Fruit fly (Drosophila melanogaster) whole organism, prepupa: Measurements from ENCODE around the gene Rab23.

Experiments used
- Blimp-1 ChIP-seq: fragments of 200-800 bp; sonication (Bioruptor generic); optimal IDR thresholded peaks from 3 replicates; lab custom pipeline; 2017; ENCODE audit warnings: missing biosample characterization, missing genetic modification characterization, mild to moderate bottlenecking, moderate library complexity, missing genetic modification reagents
- CG10669 ChIP-seq: fragments of 200-800 bp; sonication (Bioruptor generic); optimal IDR thresholded peaks from 3 replicates; lab custom pipeline; 2018; ENCODE audit warnings: missing biosample characterization, mild to moderate bottlenecking, missing genetic modification characterization, moderate library complexity
- CG11762 ChIP-seq: fragments of 200-800 bp; sonication (Bioruptor generic); optimal IDR thresholded peaks from 3 replicates; lab custom pipeline; 2016; ENCODE audit warnings: missing biosample characterization, missing genetic modification characterization; ENCODE audit not compliant: insufficient read depth
- CG11902 ChIP-seq: fragments of 200-800 bp; sonication (Bioruptor generic); optimal IDR thresholded peaks from 3 replicates; lab custom pipeline; 2016; ENCODE audit warnings: missing biosample characterization, missing genetic modification characterization
- CG15336 ChIP-seq: fragments of 200-800 bp; sonication (Bioruptor generic); IDR thresholded peaks from 2 replicates; pipeline ENCODE4 v1.3.6; 2022; ENCODE audit warnings: missing biosample characterization, missing genetic modification characterization
- CG1621 ChIP-seq: fragments of 200-800 bp; sonication (Bioruptor generic); optimal IDR thresholded peaks from 3 replicates; lab custom pipeline; 2018; ENCODE audit warnings: missing biosample characterization, mild to moderate bottlenecking, missing genetic modification characterization
- CG3032 ChIP-seq: fragments of 200-800 bp; optimal IDR thresholded peaks from 2 replicates; lab custom pipeline; 2019; ENCODE audit warnings: missing biosample characterization, mild to moderate bottlenecking, missing genetic modification characterization, moderate library complexity
- CG31627 ChIP-seq: fragments of 200-800 bp; sonication (Bioruptor generic); optimal IDR thresholded peaks from 3 replicates; lab custom pipeline; 2016; ENCODE audit warnings: missing biosample characterization, missing genetic modification characterization
- CG3919 ChIP-seq: fragments of 200-800 bp; sonication (Bioruptor generic); optimal IDR thresholded peaks from 3 replicates; lab custom pipeline; 2016; ENCODE audit warnings: missing biosample characterization, missing genetic modification characterization
- CG4318 ChIP-seq: fragments of 200-800 bp; sonication (Bioruptor generic); optimal IDR thresholded peaks from 3 replicates; lab custom pipeline; 2017; ENCODE audit warnings: missing biosample characterization, mild to moderate bottlenecking, missing genetic modification characterization
- CG6163 ChIP-seq: fragments of 200-800 bp; sonication (Bioruptor generic); IDR thresholded peaks from 3 replicates; pipeline ENCODE4 v1.3.6; 2022; ENCODE audit warnings: missing biosample characterization, missing genetic modification characterization
- CG6276 ChIP-seq: fragments of 200-800 bp; sonication (Bioruptor generic); optimal IDR thresholded peaks from 2 replicates; lab custom pipeline; 2017; ENCODE audit warnings: missing biosample characterization, mild to moderate bottlenecking, missing genetic modification characterization
- CG6792 ChIP-seq: fragments of 200-800 bp; sonication (Bioruptor generic); optimal IDR thresholded peaks from 3 replicates; lab custom pipeline; 2016; ENCODE audit warnings: missing biosample characterization, missing genetic modification characterization
- CG6854 ChIP-seq: fragments of 200-800 bp; sonication (Bioruptor generic); optimal IDR thresholded peaks from 2 replicates; lab custom pipeline; 2017; ENCODE audit warnings: missing biosample characterization, mild to moderate bottlenecking, missing genetic modification characterization
- CG7368 ChIP-seq: fragments of 200-800 bp; sonication (Bioruptor generic); optimal IDR thresholded peaks from 3 replicates; lab custom pipeline; 2016; ENCODE audit warnings: missing biosample characterization, missing genetic modification characterization
- CG8119 ChIP-seq: fragments of 200-800 bp; sonication (Bioruptor generic); IDR thresholded peaks from 3 replicates; pipeline ENCODE4 v1.3.6; 2022; ENCODE audit warnings: missing biosample characterization, missing genetic modification characterization
- CG8319 ChIP-seq: fragments of 200-800 bp; sonication (Bioruptor generic); optimal IDR thresholded peaks from 3 replicates; lab custom pipeline; 2016; ENCODE audit warnings: missing biosample characterization, missing genetic modification characterization
- CG8632 ChIP-seq: fragments of 200-800 bp; sonication (Bioruptor generic); optimal IDR thresholded peaks from 3 replicates; lab custom pipeline; 2016; ENCODE audit warnings: missing biosample characterization, missing genetic modification characterization
- Eip75B ChIP-seq: fragments of 200-800 bp; sonication (Bioruptor generic); optimal IDR thresholded peaks from 3 replicates; lab custom pipeline; 2016; ENCODE audit warnings: missing biosample characterization, missing genetic modification characterization
- Eip78C ChIP-seq: fragments of 200-800 bp; sonication (Bioruptor generic); peaks from one replicate; lab custom pipeline; 2016; ENCODE audit warnings: missing biosample characterization, missing genetic modification characterization
- Eip93F ChIP-seq: fragments of 200-800 bp; sonication (Bioruptor generic); optimal IDR thresholded peaks from 2 replicates; lab custom pipeline; 2016; ENCODE audit warnings: missing biosample characterization, mild to moderate bottlenecking, missing genetic modification characterization
- Ets21C ChIP-seq: fragments of 200-800 bp; sonication (Bioruptor generic); optimal IDR thresholded peaks from 3 replicates; lab custom pipeline; 2016; ENCODE audit warnings: missing biosample characterization, missing genetic modification characterization
- Ets96B ChIP-seq: fragments of 200-800 bp; optimal IDR thresholded peaks from 2 replicates; lab custom pipeline; 2019; ENCODE audit warnings: missing biosample characterization, mild to moderate bottlenecking, missing genetic modification characterization, moderate library complexity
- Gug ChIP-seq: fragments of 200-800 bp; sonication (Bioruptor generic); IDR thresholded peaks from 2 replicates; pipeline ENCODE4 v1.3.6; 2022; ENCODE audit warnings: missing biosample characterization, missing genetic modification characterization
- Hr38 ChIP-seq: sonication (Bioruptor generic); optimal IDR thresholded peaks from 2 replicates; lab custom pipeline; 2016; ENCODE audit warnings: missing biosample characterization, missing genetic modification characterization
- Hr39 ChIP-seq: fragments of 200-800 bp; sonication (Bioruptor generic); optimal IDR thresholded peaks from 2 replicates; lab custom pipeline; 2016; ENCODE audit warnings: missing biosample characterization, missing genetic modification characterization
- Hr4 ChIP-seq: fragments of 200-800 bp; sonication (Bioruptor generic); optimal IDR thresholded peaks from 3 replicates; lab custom pipeline; 2016; ENCODE audit warnings: missing biosample characterization, missing genetic modification characterization
- Met ChIP-seq: fragments of 200-800 bp; sonication (Bioruptor generic); optimal IDR thresholded peaks from 3 replicates; lab custom pipeline; 2016; ENCODE audit warnings: missing biosample characterization, missing genetic modification characterization
- OdsH ChIP-seq: fragments of 200-800 bp; sonication (Bioruptor generic); optimal IDR thresholded peaks from 3 replicates; lab custom pipeline; 2016; ENCODE audit warnings: missing biosample characterization, missing genetic modification characterization
- Smox ChIP-seq: fragments of 200-800 bp; sonication (Bioruptor generic); optimal IDR thresholded peaks from 3 replicates; lab custom pipeline; 2016; ENCODE audit warnings: missing biosample characterization, missing genetic modification characterization
- Sox102F ChIP-seq: fragments of 200-800 bp; sonication (Bioruptor generic); optimal IDR thresholded peaks from 2 replicates; lab custom pipeline; 2016; ENCODE audit warnings: missing biosample characterization, mild to moderate bottlenecking, missing genetic modification characterization
- Sox15 ChIP-seq: fragments of 200-800 bp; sonication (Bioruptor generic); optimal IDR thresholded peaks from 3 replicates; lab custom pipeline; 2016; ENCODE audit warnings: missing biosample characterization, missing genetic modification characterization
- achi ChIP-seq: fragments of 200-800 bp; sonication (Bioruptor generic); optimal IDR thresholded peaks from 3 replicates; lab custom pipeline; 2016; ENCODE audit warnings: missing biosample characterization, missing genetic modification characterization
- acj6 ChIP-seq: fragments of 200-800 bp; sonication (Bioruptor generic); optimal IDR thresholded peaks from 3 replicates; lab custom pipeline; 2016; ENCODE audit warnings: missing biosample characterization, missing genetic modification characterization
- cyc ChIP-seq: fragments of 200-800 bp; sonication (Bioruptor generic); optimal IDR thresholded peaks from 3 replicates; lab custom pipeline; 2016; ENCODE audit warnings: missing biosample characterization, missing genetic modification characterization
- dsx ChIP-seq: fragments of 200-800 bp; optimal IDR thresholded peaks from 3 replicates; lab custom pipeline; 2019; ENCODE audit warnings: missing biosample characterization, mild to moderate bottlenecking, missing genetic modification characterization, moderate library complexity; ENCODE audit not compliant: poor library complexity, severe bottlenecking
- eg ChIP-seq: fragments of 200-800 bp; sonication (Bioruptor generic); IDR thresholded peaks from 3 replicates; pipeline ENCODE4 v1.3.6; 2022; ENCODE audit warnings: missing biosample characterization, missing genetic modification characterization
- esn ChIP-seq: fragments of 200-800 bp; sonication (Bioruptor generic); optimal IDR thresholded peaks from 2 replicates; lab custom pipeline; 2016; ENCODE audit warnings: missing biosample characterization, mild to moderate bottlenecking, missing genetic modification characterization, moderate library complexity
- fd59A ChIP-seq: fragments of 200-800 bp; sonication (Bioruptor generic); optimal IDR thresholded peaks from 2 replicates; lab custom pipeline; 2017; ENCODE audit warnings: missing biosample characterization, mild to moderate bottlenecking, missing genetic modification characterization, missing genetic modification reagents
- fd85E ChIP-seq: fragments of 200-800 bp; sonication (Bioruptor generic); optimal IDR thresholded peaks from 3 replicates; lab custom pipeline; 2016; ENCODE audit warnings: missing biosample characterization, missing genetic modification characterization
- fkh ChIP-seq: fragments of 200-800 bp; sonication (Bioruptor generic); optimal IDR thresholded peaks from 3 replicates; lab custom pipeline; 2017; ENCODE audit warnings: missing biosample characterization, mild to moderate bottlenecking, missing genetic modification characterization, moderate library complexity
- lz ChIP-seq: fragments of 200-800 bp; sonication (Bioruptor generic); optimal IDR thresholded peaks from 3 replicates; lab custom pipeline; 2016; ENCODE audit warnings: missing biosample characterization, missing genetic modification characterization
- net ChIP-seq: fragments of 200-800 bp; sonication (Bioruptor generic); optimal IDR thresholded peaks from 3 replicates; lab custom pipeline; 2016; ENCODE audit warnings: missing biosample characterization, missing genetic modification characterization
- salr ChIP-seq, 2 experiments: fragments of 200-800 bp; sonication (Bioruptor generic); optimal IDR thresholded peaks; 3 replicates each; lab custom pipeline; 2016 to 2018; ENCODE audit warnings: missing biosample characterization in 2 of 2, missing genetic modification characterization in 2 of 2, mild to moderate bottlenecking in 1 of 2
- spab ChIP-seq: fragments of 200-800 bp; sonication (Bioruptor generic); optimal IDR thresholded peaks from 2 replicates; lab custom pipeline; 2017; ENCODE audit warnings: missing biosample characterization, mild to moderate bottlenecking, missing genetic modification characterization, missing genetic modification reagents
- ss ChIP-seq, 2 experiments: fragments of 200-800 bp; sonication (Bioruptor generic); optimal IDR thresholded peaks; 2 replicates in 1 of 2; 3 replicates in 1 of 2; lab custom pipeline; 2017 to 2018; ENCODE audit warnings: mild to moderate bottlenecking in 2 of 2, missing biosample characterization in 2 of 2, missing genetic modification characterization in 2 of 2, moderate library complexity in 1 of 2
- svp ChIP-seq: fragments of 200-800 bp; sonication (Bioruptor generic); peaks from one replicate; lab custom pipeline; 2016; ENCODE audit warnings: missing biosample characterization, missing genetic modification characterization
- vri ChIP-seq: fragments of 200-800 bp; sonication (Bioruptor generic); optimal IDR thresholded peaks from 3 replicates; lab custom pipeline; 2016; ENCODE audit warnings: missing biosample characterization, mild to moderate bottlenecking, missing genetic modification characterization

The Rab23 gene

DNA sequence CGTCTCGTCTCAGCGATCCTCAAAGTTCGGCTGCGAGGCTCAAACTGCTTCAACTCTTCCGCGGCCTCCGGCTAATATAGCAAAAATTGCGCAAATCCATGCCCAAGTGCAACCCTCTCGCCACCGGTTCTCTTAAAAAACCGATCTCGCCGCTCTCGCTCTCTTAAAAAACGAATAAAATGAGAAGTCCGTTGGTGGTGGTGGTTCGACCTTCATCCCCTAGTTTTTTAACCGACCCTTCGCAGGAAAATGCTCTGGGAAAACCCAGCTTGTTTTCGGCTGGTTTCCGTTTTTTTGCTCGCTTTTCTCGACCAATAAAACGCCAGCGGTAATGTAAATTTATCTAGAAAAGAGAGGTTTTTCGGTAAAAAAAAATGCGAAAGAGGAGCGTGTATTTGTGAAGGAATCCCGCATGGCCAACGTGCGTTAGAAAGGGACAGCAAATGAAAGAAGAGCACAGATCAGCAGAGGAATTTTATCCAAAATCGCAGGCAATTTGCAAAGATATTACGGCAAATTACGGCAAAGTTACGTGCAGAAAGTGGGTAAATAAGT is 31.6 kb upstream of the Rab23 start, which contains the start of gene cas:
Gene cas, minus strand, starts transcription at position 51 of the 555 bp plus-strand sequence.
- TF ChIP-seq salr (GFP tag; optimal IDR thresholded peaks at IDR 0.05; lab: Kevin White, UChicago) (no peak), Eip75B (GFP tag; lab: Kevin White, UChicago) (no peak), Hr38 (GFP tag; lab: Kevin White, UChicago) (no peak), Ets21C (no peak), OdsH (GFP tag; lab: Kevin White, UChicago) (no peak)

DNA sequence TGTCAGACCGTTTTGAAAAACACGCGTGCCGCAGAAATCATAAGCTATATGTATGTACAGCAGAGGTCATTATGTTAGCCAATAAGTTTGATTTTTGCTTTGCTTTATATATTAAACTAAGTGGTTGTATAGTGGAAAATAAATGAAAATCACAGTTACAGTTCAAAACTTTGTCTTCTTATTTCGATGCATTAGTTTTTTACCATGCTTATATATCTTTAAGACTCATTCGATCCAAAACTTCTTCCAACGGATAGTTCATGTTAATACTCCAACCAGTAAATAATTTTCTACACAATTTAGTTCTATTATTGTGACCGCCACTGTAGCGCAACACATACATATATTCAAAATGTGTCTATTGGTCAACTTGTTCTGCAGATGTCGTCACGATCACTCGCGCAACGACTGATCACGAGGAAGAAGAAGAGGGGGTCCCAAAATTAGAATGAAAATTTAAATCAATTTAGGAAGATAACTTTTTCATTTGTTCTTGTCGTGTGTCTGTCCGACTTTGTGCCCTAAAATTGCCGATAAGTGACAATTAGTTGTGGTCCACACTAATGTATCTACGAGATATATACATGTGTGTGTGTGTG is 20.3 kb upstream of the Rab23 start:
- TF ChIP-seq salr (GFP tag; optimal IDR thresholded peaks at IDR 0.05; lab: Kevin White, UChicago) (peak in 1 of 2 experiments; percentile 53), fd59A (GFP tag; lab: Kevin White, UChicago) (no peak), fd85E (GFP tag; lab: Kevin White, UChicago) (no peak), Smox (GFP tag; lab: Kevin White, UChicago) (peak; percentile 1), CG3032 (tag; lab: Kevin White, UChicago) (no peak), Eip78C (GFP tag; lab: Kevin White, UChicago) (peak; percentile 88), CG11902 (GFP tag; lab: Kevin White, UChicago) (no peak), vri (no peak), CG8119 (peak; percentile 74), CG8632 (GFP tag; lab: Kevin White, UChicago) (peak; percentile 18), Ets96B (no peak), Hr38 (GFP tag; lab: Kevin White, UChicago) (no peak), CG10669 (GFP tag; lab: Kevin White, UChicago) (no peak), spab (GFP tag; lab: Kevin White, UChicago) (peak; percentile 28), Sox15 (GFP tag; lab: Kevin White, UChicago) (no peak), CG15336 (peak; percentile 82), CG6163 (GFP tag; lab: Robert Waterston, UW) (peak; percentile 39; the same call in 1 of the 3 replicates), cyc (GFP tag; lab: Kevin White, UChicago) (no peak), CG6276 (GFP tag; lab: Kevin White, UChicago) (peak; percentile 71), net (GFP tag; lab: Kevin White, UChicago) (peak; percentile 11), Blimp-1 (GFP tag; lab: Kevin White, UChicago) (no peak), OdsH (GFP tag; lab: Kevin White, UChicago) (peak; percentile 65), CG11762 (GFP tag; lab: Kevin White, UChicago) (no peak), Sox102F (GFP tag; lab: Kevin White, UChicago) (no peak), achi (GFP tag; lab: Kevin White, UChicago) (peak; percentile 28), ss (GFP tag; optimal IDR thresholded peaks at IDR 0.05; lab: Kevin White, UChicago) (no peak), CG7368 (no peak), CG6854 (GFP tag; lab: Kevin White, UChicago) (no peak), Hr39 (GFP tag; lab: Kevin White, UChicago) (peak; percentile 10), CG6792 (GFP tag; lab: Kevin White, UChicago) (no peak), CG8319 (no peak), CG3919 (peak; percentile 44), Met (peak; percentile 18), CG4318 (GFP tag; lab: Kevin White, UChicago) (peak; percentile 32), Eip93F (GFP tag; lab: Kevin White, UChicago) (no peak), lz (GFP tag; lab: Kevin White, UChicago) (peak; percentile 11), acj6 (GFP tag; lab: Kevin White, UChicago) (peak; percentile 49), CG1621 (tag; lab: Kevin White, UChicago) (no peak), svp (peak; percentile 60), fkh (GFP tag; lab: Kevin White, UChicago) (no peak), esn (GFP tag; lab: Kevin White, UChicago) (no peak), Hr4 (peak; percentile 72), Eip75B (GFP tag; lab: Kevin White, UChicago) (no peak), Gug (GFP tag; lab: Robert Waterston, UW) (peak; percentile 35; the same call in 1 of the 2 replicates), dsx (GFP tag; lab: Kevin White, UChicago) (no peak), CG31627 (peak; percentile 16), eg (GFP tag; lab: Robert Waterston, UW) (peak; percentile 72; the same call in 2 of the 3 replicates)
